Fruit fly (Drosophila melanogaster) whole organism, embryonic: ENCODE measurements around the gene CG34461.

Experiments used
- Ada2b ChIP-seq: fragments of 200-800 bp; sonication (Bioruptor generic); IDR thresholded peaks from 2 replicates; pipeline ENCODE4 v1.3.6; 2022; ENCODE audit warnings: missing biosample characterization, missing genetic modification characterization
- CG11247 ChIP-seq: fragments of 200-800 bp; sonication (Bioruptor generic); IDR thresholded peaks from 2 replicates; pipeline ENCODE4 v1.3.6; 2022; ENCODE audit warnings: missing biosample characterization, missing genetic modification characterization
- CG12769 ChIP-seq: fragments of 200-800 bp; sonication (Bioruptor generic); optimal IDR thresholded peaks from 2 replicates; lab custom pipeline; 2019; ENCODE audit warnings: missing biosample characterization, mild to moderate bottlenecking, missing genetic modification characterization, moderate library complexity
- CG13775 ChIP-seq: fragments of 200-800 bp; sonication (Bioruptor generic); optimal IDR thresholded peaks from 3 replicates; lab custom pipeline; 2017; ENCODE audit warnings: missing biosample characterization, mild to moderate bottlenecking, missing genetic modification characterization
- CG15073 ChIP-seq: fragments of 200-800 bp; sonication (Bioruptor generic); optimal IDR thresholded peaks from 2 replicates; lab custom pipeline; 2016; ENCODE audit warnings: missing biosample characterization, missing genetic modification characterization
- CG17612 ChIP-seq: fragments of 200-800 bp; sonication (Bioruptor generic); IDR thresholded peaks from 2 replicates; pipeline ENCODE4 v1.3.6; 2022; ENCODE audit warnings: missing biosample characterization, missing genetic modification characterization
- CG3847 ChIP-seq: fragments of 200-800 bp; sonication (Bioruptor generic); IDR thresholded peaks from 2 replicates; pipeline ENCODE4 v1.3.6; 2022; ENCODE audit warnings: missing biosample characterization, missing genetic modification characterization
- CG4617 ChIP-seq: fragments of 200-800 bp; sonication (Bioruptor generic); optimal IDR thresholded peaks from 3 replicates; lab custom pipeline; 2016; ENCODE audit warnings: missing biosample characterization, missing genetic modification characterization, borderline replicate concordance
- CG4820 ChIP-seq: fragments of 200-800 bp; sonication (Bioruptor generic); optimal IDR thresholded peaks from 3 replicates; lab custom pipeline; 2016; ENCODE audit warnings: missing biosample characterization, missing genetic modification characterization
- CG5953 ChIP-seq: fragments of 200-800 bp; sonication (Bioruptor generic); IDR thresholded peaks from 2 replicates; pipeline ENCODE4 v1.3.6; 2022; ENCODE audit warnings: missing biosample characterization, missing genetic modification characterization
- CG6654 ChIP-seq: fragments of 200-800 bp; sonication (Bioruptor generic); optimal IDR thresholded peaks from 2 replicates; lab custom pipeline; 2017; ENCODE audit warnings: missing biosample characterization, mild to moderate bottlenecking, missing genetic modification characterization
- CG6689 ChIP-seq: fragments of 200-800 bp; sonication (Bioruptor generic); IDR thresholded peaks from 2 replicates; pipeline ENCODE4 v1.3.6; 2022; ENCODE audit warnings: missing biosample characterization, missing genetic modification characterization
- CG7839 ChIP-seq: fragments of 200-800 bp; sonication (Bioruptor generic); optimal IDR thresholded peaks from 3 replicates; lab custom pipeline; 2018; ENCODE audit warnings: missing biosample characterization, mild to moderate bottlenecking, missing genetic modification characterization, moderate library complexity
- Drgx ChIP-seq: fragments of 200-800 bp; sonication (Bioruptor generic); IDR thresholded peaks from 2 replicates; pipeline ENCODE4 v1.3.6; 2022; ENCODE audit warnings: missing biosample characterization, missing genetic modification characterization
- Eip74EF ChIP-seq, 2 experiments: fragments of 200-800 bp in 1 of 2; fragments of >200 bp in 1 of 2; sonication (Bioruptor generic) in 1 of 2; optimal IDR thresholded peaks; 2 replicates each; lab custom pipeline; 2017 to 2019; ENCODE audit warnings: missing biosample characterization in 2 of 2, missing genetic modification characterization in 2 of 2, mild to moderate bottlenecking in 1 of 2, moderate library complexity in 1 of 2
- Fer3 ChIP-seq: fragments of 200-800 bp; sonication (Bioruptor generic); optimal IDR thresholded peaks from 2 replicates; lab custom pipeline; 2018; ENCODE audit warnings: missing biosample characterization, mild to moderate bottlenecking, missing genetic modification characterization, moderate library complexity
- Gug ChIP-seq: fragments of 200-800 bp; sonication (Bioruptor generic); IDR thresholded peaks from 4 replicates; pipeline ENCODE4 v1.3.6; 2022; ENCODE audit warnings: missing biosample characterization, missing genetic modification characterization
- HHEX ChIP-seq: fragments of 200-800 bp; sonication (Bioruptor generic); optimal IDR thresholded peaks from 3 replicates; lab custom pipeline; 2017; ENCODE audit warnings: missing biosample characterization, mild to moderate bottlenecking, missing genetic modification characterization, missing genetic modification reagents
- Hmx ChIP-seq: fragments of 200-800 bp; sonication (Bioruptor generic); optimal IDR thresholded peaks from 2 replicates; lab custom pipeline; 2016; ENCODE audit warnings: missing biosample characterization, missing genetic modification characterization
- Meics ChIP-seq: fragments of 200-800 bp; sonication (Bioruptor generic); optimal IDR thresholded peaks from 2 replicates; lab custom pipeline; 2017; ENCODE audit warnings: missing biosample characterization, mild to moderate bottlenecking, missing genetic modification characterization
- Mrtf ChIP-seq: fragments of 200-800 bp; sonication (Bioruptor generic); IDR thresholded peaks from 3 replicates; pipeline ENCODE4 v1.3.6; 2022; ENCODE audit warnings: missing biosample characterization, missing genetic modification characterization
- Neu2 ChIP-seq: fragments of 200-800 bp; sonication (Bioruptor generic); optimal IDR thresholded peaks from 3 replicates; lab custom pipeline; 2016; ENCODE audit warnings: missing biosample characterization, missing genetic modification characterization, borderline replicate concordance
- Ptx1 ChIP-seq: fragments of 200-800 bp; sonication (Bioruptor generic); IDR thresholded peaks from 2 replicates; pipeline ENCODE4 v1.3.6; 2022; ENCODE audit warnings: missing biosample characterization, missing genetic modification characterization
- Rfx ChIP-seq: fragments of 200-800 bp; sonication (Bioruptor generic); IDR thresholded peaks from 2 replicates; pipeline ENCODE4 v1.3.6; 2022; ENCODE audit warnings: missing biosample characterization, missing genetic modification characterization
- Scr ChIP-seq: fragments of 200-800 bp; sonication (Bioruptor generic); IDR thresholded peaks from 2 replicates; pipeline ENCODE4 v1.3.6; 2022; ENCODE audit warnings: missing biosample characterization, missing genetic modification characterization; ENCODE audit not compliant: partially characterized antibody
- Six4 ChIP-seq: fragments of 200-800 bp; sonication (Bioruptor generic); optimal IDR thresholded peaks from 2 replicates; lab custom pipeline; 2016; ENCODE audit warnings: missing biosample characterization, missing genetic modification characterization
- Usf ChIP-seq: fragments of 200-800 bp; sonication (Bioruptor generic); optimal IDR thresholded peaks from 2 replicates; lab custom pipeline; 2017; ENCODE audit warnings: missing genotype, missing biosample characterization, missing genetic modification characterization
- ab ChIP-seq: fragments of 200-800 bp; sonication (Bioruptor generic); optimal IDR thresholded peaks from 2 replicates; lab custom pipeline; 2016; ENCODE audit warnings: missing biosample characterization, missing genetic modification characterization
- amos ChIP-seq: fragments of 200-800 bp; sonication (Bioruptor generic); IDR thresholded peaks from 2 replicates; pipeline ENCODE4 v1.3.6; 2022; ENCODE audit warnings: missing biosample characterization, missing genetic modification characterization; ENCODE audit not compliant: partially characterized antibody
- az2 ChIP-seq: fragments of 200-800 bp; sonication (Bioruptor generic); optimal IDR thresholded peaks from 3 replicates; lab custom pipeline; 2016; ENCODE audit warnings: missing biosample characterization, missing genetic modification characterization
- bbx ChIP-seq: fragments of 200-800 bp; sonication (Bioruptor generic); IDR thresholded peaks from 2 replicates; pipeline ENCODE4 v1.3.6; 2022; ENCODE audit warnings: missing biosample characterization, missing genetic modification characterization; ENCODE audit not compliant: partially characterized antibody
- btn ChIP-seq: fragments of 200-800 bp; sonication (Bioruptor generic); optimal IDR thresholded peaks from 2 replicates; lab custom pipeline; 2016; ENCODE audit warnings: missing biosample characterization, missing genetic modification characterization
- caup ChIP-seq: fragments of 200-800 bp; sonication (Bioruptor generic); optimal IDR thresholded peaks from 3 replicates; lab custom pipeline; 2017; ENCODE audit warnings: missing biosample characterization, mild to moderate bottlenecking, missing genetic modification characterization, moderate library complexity; ENCODE audit not compliant: severe bottlenecking
- ci ChIP-seq: fragments of 200-800 bp; sonication (Bioruptor generic); IDR thresholded peaks from 3 replicates; pipeline ENCODE4 v1.3.6; 2022; ENCODE audit warnings: missing biosample characterization, missing genetic modification characterization
- da ChIP-seq: fragments of 200-800 bp; sonication (Bioruptor generic); optimal IDR thresholded peaks from 2 replicates; lab custom pipeline; 2016; ENCODE audit warnings: missing biosample characterization, missing genetic modification characterization
- gce ChIP-seq: fragments of 200-800 bp; sonication (Bioruptor generic); IDR thresholded peaks from 3 replicates; pipeline ENCODE4 v1.3.6; 2022; ENCODE audit warnings: missing biosample characterization, missing genetic modification characterization
- gfzf ChIP-seq: fragments of 200-800 bp; sonication (Bioruptor generic); optimal IDR thresholded peaks from 2 replicates; lab custom pipeline; 2016; ENCODE audit warnings: missing biosample characterization, mild to moderate bottlenecking, missing genetic modification characterization, moderate library complexity
- grau ChIP-seq: fragments of 200-800 bp; optimal IDR thresholded peaks from 3 replicates; lab custom pipeline; 2019; ENCODE audit warnings: missing biosample characterization, mild to moderate bottlenecking, missing genetic modification characterization, moderate library complexity
- gsb-n ChIP-seq: fragments of 200-800 bp; sonication (Bioruptor generic); optimal IDR thresholded peaks from 3 replicates; lab custom pipeline; 2018; ENCODE audit warnings: missing biosample characterization, mild to moderate bottlenecking, missing genetic modification characterization
- inv ChIP-seq: fragments of 200-800 bp; sonication (Bioruptor generic); IDR thresholded peaks from 2 replicates; pipeline ENCODE4 v1.3.6; 2022; ENCODE audit warnings: missing biosample characterization, missing genetic modification characterization; ENCODE audit not compliant: partially characterized antibody
- klu ChIP-seq: fragments of 200-800 bp; sonication (Bioruptor generic); IDR thresholded peaks from 2 replicates; pipeline ENCODE4 v1.3.6; 2022; ENCODE audit warnings: missing biosample characterization, missing genetic modification characterization
- lmd ChIP-seq: fragments of 200-800 bp; sonication (Bioruptor generic); IDR thresholded peaks from 2 replicates; pipeline ENCODE4 v1.3.6; 2022; ENCODE audit warnings: missing biosample characterization, missing genetic modification characterization
- nerfin-2 ChIP-seq: fragments of 200-800 bp; sonication (Bioruptor generic); IDR thresholded peaks from 2 replicates; pipeline ENCODE4 v1.3.6; 2022; ENCODE audit warnings: missing biosample characterization, missing genetic modification characterization; ENCODE audit not compliant: partially characterized antibody
- onecut ChIP-seq: fragments of 200-800 bp; sonication (Bioruptor generic); IDR thresholded peaks from 2 replicates; pipeline ENCODE4 v1.3.6; 2022; ENCODE audit warnings: missing biosample characterization, missing genetic modification characterization
- ranshi ChIP-seq: fragments of 200-800 bp; sonication (Bioruptor generic); IDR thresholded peaks from 2 replicates; pipeline ENCODE4 v1.3.6; 2022; ENCODE audit warnings: missing biosample characterization, missing genetic modification characterization
- scrt ChIP-seq: fragments of 200-800 bp; sonication (Bioruptor generic); optimal IDR thresholded peaks from 2 replicates; lab custom pipeline; 2018; ENCODE audit warnings: missing biosample characterization, mild to moderate bottlenecking, missing genetic modification characterization, moderate library complexity
- sens ChIP-seq: fragments of 200-800 bp; sonication (Bioruptor generic); peaks from one replicate; lab custom pipeline; 2016; ENCODE audit warnings: missing biosample characterization, missing genetic modification characterization
- tgo ChIP-seq: fragments of 200-800 bp; sonication (Bioruptor generic); IDR thresholded peaks from 3 replicates; pipeline ENCODE4 v1.3.6; 2022; ENCODE audit warnings: missing biosample characterization, missing genetic modification characterization
- tna ChIP-seq: fragments of 200-800 bp; sonication (Bioruptor generic); IDR thresholded peaks from 2 replicates; pipeline ENCODE4 v1.3.6; 2022; ENCODE audit warnings: missing biosample characterization, missing genetic modification characterization; ENCODE audit not compliant: partially characterized antibody
- unpg ChIP-seq: fragments of 200-800 bp; sonication (Bioruptor generic); optimal IDR thresholded peaks from 3 replicates; lab custom pipeline; 2018; ENCODE audit warnings: missing biosample characterization, mild to moderate bottlenecking, missing genetic modification characterization, moderate library complexity
- usp ChIP-seq: fragments of >200 bp; optimal IDR thresholded peaks from 2 replicates; lab custom pipeline; 2017; ENCODE audit warnings: missing biosample characterization, missing genetic modification characterization

The CG34461 gene

dm6 chr3L:8314788-8315140, 10.9 kb upstream of the CG34461 start (continued):
- TF ChIP-seq Neu2 (GFP tag; lab: Kevin White, UChicago) (no peak), Mrtf (no peak), gfzf (GFP tag; lab: Kevin White, UChicago) (no peak), HHEX (GFP tag; lab: Kevin White, UChicago) (peak; percentile 4), inv (GFP tag; lab: Robert Waterston, UW) (no peak), az2 (GFP tag; lab: Kevin White, UChicago) (peak; percentile 16), CG15073 (GFP tag; lab: Kevin White, UChicago) (no peak), CG5953 (GFP tag; lab: Robert Waterston, UW) (no peak), klu (GFP tag; lab: Robert Waterston, UW) (no peak), CG3847 (no peak), btn (GFP tag; lab: Kevin White, UChicago) (no peak), Meics (GFP tag; lab: Kevin White, UChicago) (peak; percentile 51), grau (peak; percentile 14), gsb-n (tag; lab: Kevin White, UChicago) (no peak), Usf (GFP tag; lab: Kevin White, UChicago) (no peak), CG4820 (no peak), caup (GFP tag; lab: Kevin White, UChicago) (no peak), Six4 (GFP tag; lab: Kevin White, UChicago) (peak; percentile 0), CG12769 (tag; lab: Kevin White, UChicago) (no peak), CG7839 (tag; lab: Kevin White, UChicago) (no peak), ci (GFP tag; lab: Robert Waterston, UW) (peak; percentile 34; the same call in 2 of the 3 replicates), Fer3 (tag; lab: Kevin White, UChicago) (peak; percentile 21), scrt (no peak), amos (no peak), usp (no peak), tna (no peak), ab (no peak), tgo (GFP tag; lab: Robert Waterston, UW) (peak; percentile 46; the same call in 2 of the 3 replicates), Rfx (peak; percentile 45; the same call in 1 of the 2 replicates), nerfin-2 (no peak), CG11247 (no peak), CG17612 (GFP tag; lab: Robert Waterston, UW) (no peak), unpg (GFP tag; lab: Kevin White, UChicago) (no peak), sens (GFP tag; lab: Kevin White, UChicago) (no peak), Eip74EF (GFP tag; optimal IDR thresholded peaks at IDR 0.05; lab: Kevin White, UChicago) (no peak), da (GFP tag; lab: Kevin White, UChicago) (no peak), bbx (GFP tag; lab: Robert Waterston, UW) (no peak), Scr (GFP tag; lab: Robert Waterston, UW) (no peak), onecut (peak; percentile 44), Ptx1 (GFP tag; lab: Robert Waterston, UW) (no peak), Hmx (no peak), Ada2b (GFP tag; lab: Robert Waterston, UW) (peak; percentile 44; the same call in 1 of the 2 replicates), gce (GFP tag; lab: Robert Waterston, UW) (no peak), CG6689 (GFP tag; lab: Robert Waterston, UW) (peak; percentile 42; the same call in 1 of the 2 replicates), ranshi (GFP tag; lab: Robert Waterston, UW) (0 out of 2 replicates have a peak, but pooled peaks have one; percentile 36), Drgx (GFP tag; lab: Robert Waterston, UW) (peak; percentile 27; the same call in 1 of the 2 replicates), CG4617 (GFP tag; lab: Kevin White, UChicago) (no peak), CG6654 (GFP tag; lab: Kevin White, UChicago) (no peak), lmd (GFP tag; lab: Robert Waterston, UW) (peak; percentile 44), Gug (GFP tag; lab: Robert Waterston, UW) (peak; percentile 15; the same call in 1 of the 4 replicates), CG13775 (GFP tag; lab: Kevin White, UChicago) (peak; percentile 11)
